Worm (Caenorhabditis elegans): Measurements from ENCODE around the gene nkb-2.

Gene nkb-2

DNA sequence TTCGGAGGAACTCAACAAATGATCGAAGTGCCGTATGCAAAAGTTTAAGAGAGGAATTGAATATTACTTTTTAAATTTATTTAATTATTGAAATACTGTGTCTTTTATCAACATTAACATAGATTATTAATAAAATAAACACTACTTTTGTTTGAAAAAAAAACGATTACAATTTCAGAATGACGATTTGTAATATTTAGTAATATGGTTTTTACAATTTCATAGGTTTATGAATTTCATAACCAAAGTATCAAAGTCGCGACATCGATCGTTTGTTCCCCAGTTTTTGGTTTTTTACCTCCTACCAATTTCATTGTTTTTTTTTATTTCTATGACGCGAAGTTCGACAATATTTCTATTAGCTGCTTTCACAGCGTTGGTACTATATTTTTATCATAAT is 9.3 kb downstream of the nkb-2 start, which contains the start of gene R09H10.1:
TSS of gene R09H10.1 (plus strand) at position 301 of the 400 bp plus-strand sequence.
- no peak for TF ChIP-seq B0019.2 (GFP tag; conservative IDR thresholded peaks at IDR 0.05)
- TF ChIP-seq ceh-58 (GFP tag; IDR thresholded peaks at IDR 0.05) = no peak
- TF ChIP-seq lin-54 (GFP tag; optimal IDR thresholded peaks at IDR 0.05) = no peak
- no peak for TF ChIP-seq efl-1 (GFP tag; optimal IDR thresholded peaks at IDR 0.05)
- TF ChIP-seq dpl-1 (GFP tag; optimal IDR thresholded peaks at IDR 0.05) = no peak
- TF ChIP-seq snpc-1.3 (tag; optimal IDR thresholded peaks at IDR 0.05; ENCODE audit: insufficient read depth) = no peak
- TF ChIP-seq snpc-3.4 (tag; optimal IDR thresholded peaks at IDR 0.05) = no peak
- TF ChIP-seq ccch-3 (GFP tag; optimal IDR thresholded peaks at IDR 0.05) = no peak
- TF ChIP-seq dpff-1 (tag; optimal IDR thresholded peaks at IDR 0.05) = no peak
- TF ChIP-seq repo-1 (tag; optimal IDR thresholded peaks at IDR 0.05) = no peak
- no peak for TF ChIP-seq F37B4.10 (GFP tag; IDR thresholded peaks at IDR 0.05)

DNA sequence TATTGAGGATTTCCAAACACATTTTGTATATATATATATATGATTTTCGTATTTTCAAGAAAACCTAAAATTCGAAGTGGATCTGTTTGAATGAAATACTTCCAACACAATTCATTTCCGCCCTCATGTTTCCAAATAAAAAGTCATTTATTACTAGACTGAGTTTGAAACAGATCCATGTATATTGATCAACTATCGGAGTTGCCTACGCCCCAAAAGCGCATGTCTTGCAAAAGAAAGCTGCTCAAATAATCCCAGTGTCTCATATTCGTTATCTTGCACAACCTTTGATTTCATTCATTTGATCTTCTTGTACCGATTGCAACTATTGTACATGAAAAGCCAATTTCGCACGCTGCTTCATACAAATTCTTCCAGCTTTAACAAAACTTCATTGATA is 11.9 kb downstream of the nkb-2 start, which contains the start of gene R09H10.2:
TSS of gene R09H10.2 (plus strand) at position 301 of the 400 bp plus-strand sequence.
- no peak for TF ChIP-seq nhr-27 (tag; optimal IDR thresholded peaks at IDR 0.05)
- TF ChIP-seq dox-1 (GFP tag; IDR thresholded peaks at IDR 0.05) = no peak
- no peak for TF ChIP-seq madf-10 (tag; optimal IDR thresholded peaks at IDR 0.05)
- no peak for TF ChIP-seq unc-130 (GFP tag; optimal IDR thresholded peaks at IDR 0.05)
- no peak for TF ChIP-seq ztf-28 (GFP tag; IDR thresholded peaks at IDR 0.05)
- TF ChIP-seq dpl-1 (GFP tag; optimal IDR thresholded peaks at IDR 0.05) = no peak
- TF ChIP-seq fkh-3 (tag; optimal IDR thresholded peaks at IDR 0.05) = no peak
- no peak for TF ChIP-seq F52B5.7 (tag; optimal IDR thresholded peaks at IDR 0.05)
- no peak for TF ChIP-seq B0019.2 (GFP tag; conservative IDR thresholded peaks at IDR 0.05)

DNA sequence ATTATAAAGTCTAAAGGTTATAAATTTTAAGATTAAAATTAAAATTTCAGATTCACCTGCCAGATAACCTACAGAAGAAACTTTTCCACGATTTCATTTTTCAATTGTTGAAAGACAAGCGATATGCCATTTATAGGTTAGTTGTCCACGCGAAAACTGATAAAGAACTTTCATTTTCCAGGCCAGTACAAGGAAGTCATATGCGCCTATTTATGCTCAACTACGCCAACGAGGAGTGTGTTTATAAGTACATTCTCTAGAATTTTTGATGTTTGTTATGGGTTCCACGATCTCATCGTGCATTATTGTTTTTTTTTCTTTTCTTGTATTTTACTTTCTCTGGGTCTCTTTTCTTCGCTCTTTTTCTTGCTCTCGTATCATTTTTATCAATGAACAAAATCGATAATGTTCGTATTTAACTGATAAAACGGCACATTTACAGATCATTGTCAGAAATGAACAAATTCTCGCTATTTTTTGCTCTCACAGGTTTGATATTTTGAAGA is 15.9 kb downstream of the nkb-2 start, which contains the start of gene R09H10.3:
TSS of gene R09H10.3 (plus strand) at position 456 of the 506 bp plus-strand sequence.
- TF ChIP-seq mxl-1 (tag; optimal IDR thresholded peaks at IDR 0.05) (no peak), nhr-80 (tag; optimal IDR thresholded peaks at IDR 0.05) (peak; percentile 75), let-607 (tag; optimal IDR thresholded peaks at IDR 0.05) (peak in 1 of 2 experiments; percentile 1), F39B2.1 (GFP tag; IDR thresholded peaks at IDR 0.05) (no peak)

DNA sequence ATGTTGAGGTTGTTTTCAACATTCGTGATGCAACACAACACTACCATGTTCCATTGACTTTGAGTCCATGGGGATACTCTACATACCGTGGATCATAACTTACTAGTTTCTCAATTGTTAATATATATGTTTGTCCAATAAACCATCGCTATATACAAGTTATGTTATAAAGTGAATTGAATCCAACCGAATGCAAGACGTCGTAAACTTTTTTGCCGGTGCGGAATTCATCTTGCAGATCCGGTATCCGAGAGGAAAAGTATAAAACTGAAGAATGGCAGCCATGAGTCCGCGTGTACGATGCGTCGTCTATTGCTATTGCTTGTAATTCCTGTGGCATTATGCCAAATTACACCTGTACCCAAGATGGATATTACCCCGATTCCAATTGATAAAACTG is 17.6 kb downstream of the nkb-2 start, which contains the start of gene R09H10.6:
TSS of gene R09H10.6 (plus strand) at position 301 of the 400 bp plus-strand sequence.
- no peak for TF ChIP-seq hrde-1 (tag; optimal IDR thresholded peaks at IDR 0.05; ENCODE audit: borderline replicate concordance)
- TF ChIP-seq dpff-1 (tag; optimal IDR thresholded peaks at IDR 0.05) = no peak
- TF ChIP-seq T26A5.8 (tag; optimal IDR thresholded peaks at IDR 0.05) = no peak
- TF ChIP-seq tbx-9 (tag; optimal IDR thresholded peaks at IDR 0.05; ENCODE audit: borderline replicate concordance) = no peak
- no peak for TF ChIP-seq C17E4.6 (GFP tag; IDR thresholded peaks at IDR 0.05)
- TF ChIP-seq K11D2.4 (GFP tag; IDR thresholded peaks at IDR 0.05) = no peak
- no peak for TF ChIP-seq Y67H2A.10 (GFP tag; conservative IDR thresholded peaks at IDR 0.05)
- no peak for TF ChIP-seq ztf-3 (GFP tag; optimal IDR thresholded peaks at IDR 0.05)
- TF ChIP-seq lir-1 (GFP tag; conservative IDR thresholded peaks at IDR 0.05) = no peak
- no peak for TF ChIP-seq ztf-25 (GFP tag; IDR thresholded peaks at IDR 0.05)
- no peak for TF ChIP-seq K12H6.12 (tag; optimal IDR thresholded peaks at IDR 0.05)
- TF ChIP-seq egl-44 (GFP tag; IDR thresholded peaks at IDR 0.05) = no peak
- TF ChIP-seq F37B4.10 (GFP tag; IDR thresholded peaks at IDR 0.05) = no peak
- TF ChIP-seq let-607 (tag; optimal IDR thresholded peaks at IDR 0.05) = no peak
- TF ChIP-seq rec-8 (tag; optimal IDR thresholded peaks at IDR 0.05) = no peak
- TF ChIP-seq lsl-1 (GFP tag; optimal IDR thresholded peaks at IDR 0.05) = no peak
- no peak for TF ChIP-seq unc-62 (GFP tag; optimal IDR thresholded peaks at IDR 0.05)
- no peak for TF ChIP-seq unc-130 (GFP tag; optimal IDR thresholded peaks at IDR 0.05)
- no peak for TF ChIP-seq madf-6 (GFP tag; IDR thresholded peaks at IDR 0.05)
- no peak for TF ChIP-seq snpc-1.1 (tag; optimal IDR thresholded peaks at IDR 0.05; ENCODE audit: insufficient read depth)
